Fruit fly (Drosophila melanogaster) whole organism, embryonic: ENCODE data around the gene nAChRalpha5.

Experiments used
- B-H2 ChIP-seq: fragments of 200-800 bp; sonication (Bioruptor generic); optimal IDR thresholded peaks from 2 replicates; lab custom pipeline; 2018; ENCODE audit warnings: missing biosample characterization, mild to moderate bottlenecking, missing genetic modification characterization
- Bdp1 ChIP-seq: fragments of 200-800 bp; sonication (Bioruptor generic); optimal IDR thresholded peaks from 3 replicates; lab custom pipeline; 2016; ENCODE audit warnings: missing biosample characterization, missing genetic modification characterization
- Blimp-1 ChIP-seq: fragments of 200-800 bp; sonication (Bioruptor generic); optimal IDR thresholded peaks from 3 replicates; lab custom pipeline; 2018; ENCODE audit warnings: missing biosample characterization, missing genetic modification characterization, mild to moderate bottlenecking, moderate library complexity, missing genetic modification reagents
- CG10209 ChIP-seq: fragments of 200-800 bp; sonication (Bioruptor generic); optimal IDR thresholded peaks from 3 replicates; lab custom pipeline; 2017; ENCODE audit warnings: missing biosample characterization, mild to moderate bottlenecking, missing genetic modification characterization, missing genetic modification reagents
- CG11456 ChIP-seq: fragments of 200-800 bp; sonication (Bioruptor generic); IDR thresholded peaks from 3 replicates; pipeline ENCODE4 v1.3.6; 2022; ENCODE audit warnings: missing biosample characterization, missing genetic modification characterization
- CG12391 ChIP-seq: fragments of 200-800 bp; sonication (Bioruptor generic); optimal IDR thresholded peaks from 3 replicates; lab custom pipeline; 2018; ENCODE audit warnings: missing biosample characterization, mild to moderate bottlenecking, missing genetic modification characterization, moderate library complexity
- CG12744 ChIP-seq: fragments of 200-800 bp; sonication (Bioruptor generic); optimal IDR thresholded peaks from 2 replicates; lab custom pipeline; 2016; ENCODE audit warnings: missing biosample characterization, missing genetic modification characterization
- CG15269 ChIP-seq: fragments of 200-800 bp; sonication (Bioruptor generic); optimal IDR thresholded peaks from 2 replicates; lab custom pipeline; 2018; ENCODE audit warnings: missing biosample characterization, mild to moderate bottlenecking, missing genetic modification characterization, moderate library complexity
- CG15601 ChIP-seq: fragments of 200-800 bp; sonication (Bioruptor generic); optimal IDR thresholded peaks from 3 replicates; lab custom pipeline; 2019; ENCODE audit warnings: missing biosample characterization, mild to moderate bottlenecking, missing genetic modification characterization, moderate library complexity
- CG17802 ChIP-seq: fragments of 200-800 bp; sonication (Bioruptor generic); optimal IDR thresholded peaks from 2 replicates; lab custom pipeline; 2018; ENCODE audit warnings: missing biosample characterization, mild to moderate bottlenecking, missing genetic modification characterization, moderate library complexity
- CG2199 ChIP-seq: fragments of 200-800 bp; sonication (Bioruptor generic); IDR thresholded peaks from 3 replicates; pipeline ENCODE4 v1.3.6; 2022; ENCODE audit warnings: missing biosample characterization, missing genetic modification characterization
- CG34224 ChIP-seq: fragments of 200-800 bp; sonication (Bioruptor generic); IDR thresholded peaks from 3 replicates; pipeline ENCODE4 v1.3.6; 2022; ENCODE audit warnings: missing biosample characterization, missing genetic modification characterization; ENCODE audit not compliant: partially characterized antibody
- CG4707 ChIP-seq: fragments of 200-800 bp; sonication (Bioruptor generic); optimal IDR thresholded peaks from 2 replicates; lab custom pipeline; 2018; ENCODE audit warnings: missing biosample characterization, mild to moderate bottlenecking, missing genetic modification characterization, moderate library complexity
- CG6689 ChIP-seq: fragments of 200-800 bp; sonication (Bioruptor generic); IDR thresholded peaks from 2 replicates; pipeline ENCODE4 v1.3.6; 2022; ENCODE audit warnings: missing biosample characterization, missing genetic modification characterization
- CG8281 ChIP-seq: fragments of 200-800 bp; sonication (Bioruptor generic); optimal IDR thresholded peaks from 2 replicates; lab custom pipeline; 2018; ENCODE audit warnings: missing biosample characterization, mild to moderate bottlenecking, missing genetic modification characterization, moderate library complexity
- CG8924 ChIP-seq: fragments of 200-800 bp; optimal IDR thresholded peaks from 3 replicates; lab custom pipeline; 2019; ENCODE audit warnings: missing biosample characterization, mild to moderate bottlenecking, missing genetic modification characterization, moderate library complexity
- D19A ChIP-seq: fragments of 200-800 bp; optimal IDR thresholded peaks from 3 replicates; lab custom pipeline; 2019; ENCODE audit warnings: missing biosample characterization, mild to moderate bottlenecking, missing genetic modification characterization, moderate library complexity
- Fer3 ChIP-seq: fragments of 200-800 bp; sonication (Bioruptor generic); optimal IDR thresholded peaks from 2 replicates; lab custom pipeline; 2018; ENCODE audit warnings: missing biosample characterization, mild to moderate bottlenecking, missing genetic modification characterization, moderate library complexity
- H2.0 ChIP-seq: fragments of 200-800 bp; sonication (Bioruptor generic); IDR thresholded peaks from 2 replicates; pipeline ENCODE4 v1.3.6; 2022; ENCODE audit warnings: missing biosample characterization, missing genetic modification characterization
- HLH3B ChIP-seq: fragments of 200-800 bp; sonication (Bioruptor generic); IDR thresholded peaks from 2 replicates; pipeline ENCODE4 v1.3.6; 2022; ENCODE audit warnings: missing biosample characterization, missing genetic modification characterization
- Hand ChIP-seq: fragments of 200-800 bp; sonication (Bioruptor generic); optimal IDR thresholded peaks from 2 replicates; lab custom pipeline; 2017; ENCODE audit warnings: mild to moderate bottlenecking, missing biosample characterization, missing genetic modification reagents, missing genetic modification characterization
- Nf-YC ChIP-seq: fragments of 200-800 bp; optimal IDR thresholded peaks from 3 replicates; lab custom pipeline; 2019; ENCODE audit warnings: missing biosample characterization, mild to moderate bottlenecking, missing genetic modification characterization, moderate library complexity
- Ptx1 ChIP-seq: fragments of 200-800 bp; sonication (Bioruptor generic); IDR thresholded peaks from 2 replicates; pipeline ENCODE4 v1.3.6; 2022; ENCODE audit warnings: missing biosample characterization, missing genetic modification characterization
- ase ChIP-seq: fragments of 200-800 bp; sonication (Bioruptor generic); IDR thresholded peaks from 3 replicates; pipeline ENCODE4 v1.3.6; 2022; ENCODE audit warnings: missing biosample characterization, missing genetic modification characterization
- br ChIP-seq: fragments of >200 bp; optimal IDR thresholded peaks from 2 replicates; lab custom pipeline; 2017
- cato ChIP-seq: fragments of 200-800 bp; sonication (Bioruptor generic); optimal IDR thresholded peaks from 2 replicates; lab custom pipeline; 2016; ENCODE audit warnings: missing biosample characterization, missing genetic modification characterization, borderline replicate concordance
- ci ChIP-seq: fragments of 200-800 bp; sonication (Bioruptor generic); IDR thresholded peaks from 3 replicates; pipeline ENCODE4 v1.3.6; 2022; ENCODE audit warnings: missing biosample characterization, missing genetic modification characterization
- corto ChIP-seq: fragments of 200-800 bp; sonication (Bioruptor generic); optimal IDR thresholded peaks from 2 replicates; lab custom pipeline; 2016; ENCODE audit warnings: missing biosample characterization, mild to moderate bottlenecking, missing genetic modification characterization, moderate library complexity
- da ChIP-seq: fragments of 200-800 bp; sonication (Bioruptor generic); optimal IDR thresholded peaks from 2 replicates; lab custom pipeline; 2016; ENCODE audit warnings: missing biosample characterization, missing genetic modification characterization
- dmrt11E ChIP-seq: fragments of 200-800 bp; sonication (Bioruptor generic); optimal IDR thresholded peaks from 3 replicates; lab custom pipeline; 2018; ENCODE audit warnings: missing biosample characterization, mild to moderate bottlenecking, missing genetic modification characterization, moderate library complexity
- dpn ChIP-seq, 2 experiments: fragments of 200-800 bp; sonication (Bioruptor generic); optimal IDR thresholded peaks; 3 replicates each; lab custom pipeline; 2016; ENCODE audit warnings: missing biosample characterization in 2 of 2, missing genetic modification characterization in 2 of 2
- dysf ChIP-seq: fragments of 200-800 bp; sonication (Bioruptor generic); IDR thresholded peaks from 3 replicates; pipeline ENCODE4 v1.3.6; 2022; ENCODE audit warnings: missing biosample characterization, missing genetic modification characterization
- ems ChIP-seq: fragments of 200-800 bp; sonication (Bioruptor generic); optimal IDR thresholded peaks from 3 replicates; lab custom pipeline; 2016; ENCODE audit warnings: missing biosample characterization, missing genetic modification characterization
- esg ChIP-seq: fragments of 200-800 bp; sonication (Bioruptor generic); conservative IDR thresholded peaks from 2 replicates; pipeline ENCODE4 v1.3.6; 2022; ENCODE audit warnings: missing biosample characterization, missing genetic modification characterization
- eve ChIP-seq, 2 experiments: fragments of >200 bp; optimal IDR thresholded peaks; 2 replicates each; lab custom pipeline; 2017; ENCODE audit warnings: missing biosample characterization in 2 of 2, missing genetic modification characterization in 2 of 2
- fd102C ChIP-seq: fragments of 200-800 bp; sonication (Bioruptor generic); optimal IDR thresholded peaks from 2 replicates; lab custom pipeline; 2018; ENCODE audit warnings: missing biosample characterization, mild to moderate bottlenecking, missing genetic modification characterization, moderate library complexity
- gcm ChIP-seq: fragments of 200-800 bp; sonication (Bioruptor generic); optimal IDR thresholded peaks from 2 replicates; lab custom pipeline; 2019; ENCODE audit warnings: missing biosample characterization, mild to moderate bottlenecking, missing genetic modification characterization, moderate library complexity
- gsb ChIP-seq: fragments of 200-800 bp; sonication (Bioruptor generic); IDR thresholded peaks from 2 replicates; pipeline ENCODE4 v1.3.6; 2022; ENCODE audit warnings: missing biosample characterization, missing genetic modification characterization
- hb ChIP-seq: fragments of 200-800 bp; sonication (Bioruptor generic); IDR thresholded peaks from 3 replicates; pipeline ENCODE4 v1.3.6; 2022; ENCODE audit warnings: missing biosample characterization, missing genetic modification characterization; ENCODE audit not compliant: partially characterized antibody
- hkb ChIP-seq, 2 experiments: fragments of 200-800 bp in 1 of 2; fragments of >200 bp in 1 of 2; sonication (Bioruptor generic) in 1 of 2; IDR thresholded peaks in 1 of 2; optimal IDR thresholded peaks in 1 of 2; 2 replicates each; pipeline versions ENCODE4 v1.3.6 to Lab custom; 2017 to 2022; ENCODE audit warnings: missing biosample characterization in 1 of 2, missing genetic modification characterization in 1 of 2
- ind ChIP-seq: fragments of 200-800 bp; sonication (Bioruptor generic); optimal IDR thresholded peaks from 3 replicates; lab custom pipeline; 2016; ENCODE audit warnings: missing biosample characterization, missing genetic modification characterization
- inv ChIP-seq: fragments of 200-800 bp; sonication (Bioruptor generic); IDR thresholded peaks from 2 replicates; pipeline ENCODE4 v1.3.6; 2022; ENCODE audit warnings: missing biosample characterization, missing genetic modification characterization; ENCODE audit not compliant: partially characterized antibody
- ken ChIP-seq: fragments of 200-800 bp; sonication (Bioruptor generic); IDR thresholded peaks from 3 replicates; pipeline ENCODE4 v1.3.6; 2022; ENCODE audit warnings: missing biosample characterization, missing genetic modification characterization
- mld ChIP-seq: fragments of 200-800 bp; sonication (Bioruptor generic); IDR thresholded peaks from 3 replicates; pipeline ENCODE4 v1.3.6; 2022; ENCODE audit warnings: missing biosample characterization, missing genetic modification characterization; ENCODE audit not compliant: partially characterized antibody
- oc ChIP-seq: fragments of 200-800 bp; sonication (Bioruptor generic); optimal IDR thresholded peaks from 2 replicates; lab custom pipeline; 2018; ENCODE audit warnings: missing biosample characterization, mild to moderate bottlenecking, missing genetic modification characterization, moderate library complexity
- prd ChIP-seq, 3 experiments: fragments of >200 bp in 2 of 3; fragments of 200-800 bp in 1 of 3; sonication (Bioruptor generic) in 1 of 3; optimal IDR thresholded peaks in 2 of 3; IDR thresholded peaks in 1 of 3; 2 replicates in 2 of 3; 3 replicates in 1 of 3; pipeline versions ENCODE4 v1.3.6 to Lab custom; 2017 to 2022; ENCODE audit warnings: missing biosample characterization in 1 of 3, missing genetic modification characterization in 1 of 3
- sc ChIP-seq, 3 experiments: fragments of >200 bp in 2 of 3; fragments of 200-800 bp in 1 of 3; sonication (Bioruptor generic) in 1 of 3; optimal IDR thresholded peaks; 2 replicates in 2 of 3; 3 replicates in 1 of 3; lab custom pipeline; 2017; ENCODE audit warnings: mild to moderate bottlenecking in 1 of 3, missing biosample characterization in 1 of 3, missing genetic modification characterization in 1 of 3, missing genetic modification reagents in 1 of 3
- sens ChIP-seq: fragments of 200-800 bp; sonication (Bioruptor generic); peaks from one replicate; lab custom pipeline; 2016; ENCODE audit warnings: missing biosample characterization, missing genetic modification characterization
- sima ChIP-seq: fragments of 200-800 bp; sonication (Bioruptor generic); optimal IDR thresholded peaks from 2 replicates; lab custom pipeline; 2016; ENCODE audit warnings: missing biosample characterization, missing genetic modification characterization
- stwl ChIP-seq: fragments of 200-800 bp; sonication (Bioruptor generic); optimal IDR thresholded peaks from 3 replicates; lab custom pipeline; 2018; ENCODE audit warnings: missing biosample characterization, mild to moderate bottlenecking, missing genetic modification characterization, moderate library complexity

Gene nAChRalpha5

dm6 chr2L:14024746-14025105 is 15.2 kb upstream of the nAChRalpha5 start (continued):
- no peak for TF ChIP-seq dmrt11E
- TF ChIP-seq B-H2 (GFP tag; lab: Kevin White, UChicago): no peak
- peak; percentile 99 for TF ChIP-seq D19A (tag; lab: Kevin White, UChicago)
- TF ChIP-seq CG8281: no peak
- no peak for TF ChIP-seq hb (GFP tag; lab: Robert Waterston, UW)
- TF ChIP-seq prd (optimal IDR thresholded peaks at IDR 0.05; lab: Kevin White, UChicago): no peak
- peak; percentile 50; the same call in 1 of the 3 replicates for TF ChIP-seq prd (GFP tag; IDR thresholded peaks at IDR 0.05; lab: Robert Waterston, UW)
- no peak for TF ChIP-seq CG11456 (GFP tag; lab: Robert Waterston, UW)
- no peak for TF ChIP-seq Nf-YC
- peak; percentile 22 for TF ChIP-seq cato (GFP tag; lab: Kevin White, UChicago)
- no peak for TF ChIP-seq corto (GFP tag; lab: Kevin White, UChicago)
- no peak for TF ChIP-seq br (lab: Kevin White, UChicago)
- TF ChIP-seq sens (GFP tag; lab: Kevin White, UChicago): peak; percentile 72
- TF ChIP-seq hkb (optimal IDR thresholded peaks at IDR 0.05; lab: Kevin White, UChicago): no peak
- no peak for TF ChIP-seq hkb (GFP tag; IDR thresholded peaks at IDR 0.05; lab: Robert Waterston, UW)
- no peak for TF ChIP-seq Fer3 (tag; lab: Kevin White, UChicago)
- no peak for TF ChIP-seq CG12744 (GFP tag; lab: Kevin White, UChicago)
- no peak for TF ChIP-seq CG8924 (tag; lab: Kevin White, UChicago)
- TF ChIP-seq CG10209 (GFP tag; lab: Kevin White, UChicago): no peak
- TF ChIP-seq eve (GFP tag; optimal IDR thresholded peaks at IDR 0.05; lab: Kevin White, UChicago): peak in 1 of 2 experiments; percentile 60
- peak; percentile 12 to 23 for TF ChIP-seq dpn (GFP tag; optimal IDR thresholded peaks at IDR 0.05; lab: Kevin White, UChicago)
- TF ChIP-seq inv (GFP tag; lab: Robert Waterston, UW): no peak
- no peak for TF ChIP-seq ems (GFP tag; lab: Kevin White, UChicago)
- no peak for TF ChIP-seq gsb
- TF ChIP-seq CG2199 (GFP tag; lab: Robert Waterston, UW): no peak
- TF ChIP-seq Blimp-1 (GFP tag; lab: Kevin White, UChicago): peak; percentile 38
- TF ChIP-seq CG6689 (GFP tag; lab: Robert Waterston, UW): peak; percentile 20; the same call in 1 of the 2 replicates
- peak; percentile 54 for TF ChIP-seq CG12391
- no peak for TF ChIP-seq CG4707
- no peak for TF ChIP-seq ase
- no peak for TF ChIP-seq ci (GFP tag; lab: Robert Waterston, UW)
- TF ChIP-seq ind (GFP tag; lab: Kevin White, UChicago): peak; percentile 48
- TF ChIP-seq dysf: peak; percentile 65
- no peak for TF ChIP-seq fd102C (GFP tag; lab: Kevin White, UChicago)
- TF ChIP-seq CG15269 (tag; lab: Kevin White, UChicago): peak; percentile 65
- no peak for TF ChIP-seq CG34224 (GFP tag; lab: Robert Waterston, UW)
- no peak for TF ChIP-seq stwl (tag; lab: Kevin White, UChicago)
- TF ChIP-seq esg (GFP tag; lab: Robert Waterston, UW): no peak
- TF ChIP-seq Bdp1 (GFP tag; lab: Kevin White, UChicago): no peak
- peak; percentile 56 for TF ChIP-seq Ptx1 (GFP tag; lab: Robert Waterston, UW)
- no peak for TF ChIP-seq H2.0 (GFP tag; lab: Robert Waterston, UW)
- TF ChIP-seq sc (optimal IDR thresholded peaks at IDR 0.05; lab: Kevin White, UChicago): no peak
- no peak for TF ChIP-seq sc (GFP tag; optimal IDR thresholded peaks at IDR 0.05; lab: Kevin White, UChicago)
- TF ChIP-seq oc (tag; lab: Kevin White, UChicago): no peak
- no peak for TF ChIP-seq CG17802
- TF ChIP-seq CG15601 (tag; lab: Kevin White, UChicago): no peak
- no peak; the same call in 2 of the 3 replicates for TF ChIP-seq ken
- TF ChIP-seq mld: no peak
- TF ChIP-seq sima (GFP tag; lab: Kevin White, UChicago): no peak
- no peak; the same call in 1 of the 2 replicates for TF ChIP-seq HLH3B (GFP tag; lab: Robert Waterston, UW)
- no peak for TF ChIP-seq da (GFP tag; lab: Kevin White, UChicago)
- no peak for TF ChIP-seq gcm (GFP tag; lab: Kevin White, UChicago)
- no peak for TF ChIP-seq Hand (GFP tag; lab: Kevin White, UChicago)
